Fruit fly (Drosophila melanogaster) whole organism, embryonic: ENCODE data around the gene CtBP.

ENCODE experiments used
- ATbp ChIP-seq: fragments of 200-800 bp; sonication (Bioruptor generic); optimal IDR thresholded peaks from 2 replicates; lab custom pipeline; 2017; ENCODE audit warnings: missing biosample characterization, mild to moderate bottlenecking, missing genetic modification characterization, missing genetic modification reagents
- Blimp-1 ChIP-seq: fragments of 200-800 bp; sonication (Bioruptor generic); optimal IDR thresholded peaks from 3 replicates; lab custom pipeline; 2018; ENCODE audit warnings: missing biosample characterization, missing genetic modification characterization, mild to moderate bottlenecking, moderate library complexity, missing genetic modification reagents
- CG10959 ChIP-seq: fragments of 200-800 bp; sonication (Bioruptor generic); IDR thresholded peaks from 2 replicates; pipeline ENCODE4 v1.3.6; 2022; ENCODE audit warnings: missing biosample characterization, missing genetic modification characterization
- CG10979 ChIP-seq: fragments of 200-800 bp; sonication (Bioruptor generic); optimal IDR thresholded peaks from 2 replicates; lab custom pipeline; 2018; ENCODE audit warnings: missing biosample characterization, mild to moderate bottlenecking, missing genetic modification characterization, moderate library complexity
- CG11504 ChIP-seq: fragments of 200-800 bp; sonication (Bioruptor generic); optimal IDR thresholded peaks from 3 replicates; lab custom pipeline; 2019; ENCODE audit warnings: missing biosample characterization, mild to moderate bottlenecking, missing genetic modification characterization, moderate library complexity
- CG12219 ChIP-seq: fragments of 200-800 bp; sonication (Bioruptor generic); optimal IDR thresholded peaks from 3 replicates; lab custom pipeline; 2018; ENCODE audit warnings: missing biosample characterization, mild to moderate bottlenecking, missing genetic modification characterization
- CG12236 ChIP-seq: fragments of 200-800 bp; sonication (Bioruptor generic); optimal IDR thresholded peaks from 2 replicates; lab custom pipeline; 2016; ENCODE audit warnings: missing biosample characterization, missing genetic modification characterization
- CG13123 ChIP-seq: fragments of 200-800 bp; sonication (Bioruptor generic); optimal IDR thresholded peaks from 2 replicates; lab custom pipeline; 2016; ENCODE audit warnings: missing biosample characterization, missing genetic modification characterization
- CG16779 ChIP-seq: fragments of 200-800 bp; sonication (Bioruptor generic); IDR thresholded peaks from 2 replicates; pipeline ENCODE4 v1.3.6; 2022; ENCODE audit warnings: missing biosample characterization, missing genetic modification characterization
- CG17361 ChIP-seq: fragments of 200-800 bp; sonication (Bioruptor generic); IDR thresholded peaks from 3 replicates; pipeline ENCODE4 v1.3.6; 2022; ENCODE audit warnings: missing biosample characterization, missing genetic modification characterization
- CG30431 ChIP-seq: fragments of 200-800 bp; sonication (Bioruptor generic); optimal IDR thresholded peaks from 2 replicates; lab custom pipeline; 2017; ENCODE audit warnings: missing biosample characterization, missing genetic modification characterization
- CG31441 ChIP-seq: fragments of 200-800 bp; sonication (Bioruptor generic); IDR thresholded peaks from 2 replicates; pipeline ENCODE4 v1.3.6; 2022; ENCODE audit warnings: missing biosample characterization, missing genetic modification characterization
- CG3163 ChIP-seq: fragments of 200-800 bp; sonication (Bioruptor generic); optimal IDR thresholded peaks from 3 replicates; lab custom pipeline; 2016; ENCODE audit warnings: missing biosample characterization, missing genetic modification characterization
- CG34422 ChIP-seq: fragments of 200-800 bp; sonication (Bioruptor generic); IDR thresholded peaks from 3 replicates; pipeline ENCODE4 v1.3.6; 2022; ENCODE audit warnings: missing biosample characterization, missing genetic modification characterization
- CG3847 ChIP-seq: fragments of 200-800 bp; sonication (Bioruptor generic); IDR thresholded peaks from 2 replicates; pipeline ENCODE4 v1.3.6; 2022; ENCODE audit warnings: missing biosample characterization, missing genetic modification characterization
- CG4617 ChIP-seq: fragments of 200-800 bp; sonication (Bioruptor generic); optimal IDR thresholded peaks from 3 replicates; lab custom pipeline; 2016; ENCODE audit warnings: missing biosample characterization, missing genetic modification characterization, borderline replicate concordance
- CG6272 ChIP-seq: fragments of 200-800 bp; sonication (Bioruptor generic); IDR thresholded peaks from 2 replicates; pipeline ENCODE4 v1.3.6; 2022; ENCODE audit warnings: missing biosample characterization, missing genetic modification characterization
- CG8290 ChIP-seq, 3 experiments: fragments of 200-800 bp; sonication (Bioruptor generic); optimal IDR thresholded peaks; 2 replicates each; lab custom pipeline; 2016 to 2019; ENCODE audit warnings: missing biosample characterization in 3 of 3, missing genetic modification characterization in 3 of 3, mild to moderate bottlenecking in 2 of 3, moderate library complexity in 1 of 3
- Chrac-16 ChIP-seq: fragments of 200-800 bp; sonication (Bioruptor generic); optimal IDR thresholded peaks from 3 replicates; lab custom pipeline; 2016; ENCODE audit warnings: missing biosample characterization, missing genetic modification characterization
- D19A ChIP-seq: fragments of 200-800 bp; optimal IDR thresholded peaks from 3 replicates; lab custom pipeline; 2019; ENCODE audit warnings: missing biosample characterization, mild to moderate bottlenecking, missing genetic modification characterization, moderate library complexity
- Deaf1 ChIP-seq: fragments of 200-800 bp; optimal IDR thresholded peaks from 3 replicates; lab custom pipeline; 2019; ENCODE audit warnings: missing biosample characterization, mild to moderate bottlenecking, missing genetic modification characterization, moderate library complexity
- Drgx ChIP-seq: fragments of 200-800 bp; sonication (Bioruptor generic); IDR thresholded peaks from 2 replicates; pipeline ENCODE4 v1.3.6; 2022; ENCODE audit warnings: missing biosample characterization, missing genetic modification characterization
- E2f2 ChIP-seq: fragments of 200-800 bp; sonication (Bioruptor generic); IDR thresholded peaks from 2 replicates; pipeline ENCODE4 v1.3.6; 2022; ENCODE audit warnings: missing biosample characterization, missing genetic modification characterization
- Gug ChIP-seq: fragments of 200-800 bp; sonication (Bioruptor generic); IDR thresholded peaks from 4 replicates; pipeline ENCODE4 v1.3.6; 2022; ENCODE audit warnings: missing biosample characterization, missing genetic modification characterization
- Hr78 ChIP-seq, 2 experiments: fragments of 200-800 bp in 1 of 2; fragments of >200 bp in 1 of 2; sonication (Bioruptor generic) in 1 of 2; optimal IDR thresholded peaks; 2 replicates each; lab custom pipeline; 2017 to 2019; ENCODE audit warnings: missing biosample characterization in 2 of 2, missing genetic modification characterization in 2 of 2, mild to moderate bottlenecking in 1 of 2, moderate library complexity in 1 of 2
- Med ChIP-seq: fragments of 200-800 bp; sonication (Bioruptor generic); peaks from one replicate; lab custom pipeline; 2016; ENCODE audit warnings: missing biosample characterization, missing genetic modification characterization, mild to moderate bottlenecking, inconsistent platforms, moderate library complexity
- Opbp ChIP-seq: fragments of 200-800 bp; sonication (Bioruptor generic); IDR thresholded peaks from 3 replicates; pipeline ENCODE4 v1.3.6; 2022; ENCODE audit warnings: missing biosample characterization, missing genetic modification characterization; ENCODE audit not compliant: partially characterized antibody
- Rx ChIP-seq: fragments of 200-800 bp; sonication (Bioruptor generic); IDR thresholded peaks from 2 replicates; pipeline ENCODE4 v1.3.6; 2022; ENCODE audit warnings: missing biosample characterization, missing genetic modification characterization
- bab2 ChIP-seq: fragments of 200-800 bp; sonication (Bioruptor generic); optimal IDR thresholded peaks from 2 replicates; lab custom pipeline; 2016; ENCODE audit warnings: missing biosample characterization, missing genetic modification characterization
- bowl ChIP-seq: fragments of 200-800 bp; sonication (Bioruptor generic); IDR thresholded peaks from 2 replicates; pipeline ENCODE4 v1.3.6; 2022; ENCODE audit warnings: missing biosample characterization, missing genetic modification characterization
- crol ChIP-seq: fragments of 200-800 bp; sonication (Bioruptor generic); IDR thresholded peaks from 2 replicates; pipeline ENCODE4 v1.3.6; 2022; ENCODE audit warnings: missing biosample characterization, missing genetic modification characterization
- crp ChIP-seq, 2 experiments: fragments of 200-800 bp; sonication (Bioruptor generic); optimal IDR thresholded peaks; 2 replicates in 1 of 2; 3 replicates in 1 of 2; lab custom pipeline; 2017; ENCODE audit warnings: missing biosample characterization in 2 of 2, missing genetic modification characterization in 2 of 2, mild to moderate bottlenecking in 1 of 2, moderate library complexity in 1 of 2
- cwo ChIP-seq: fragments of 200-800 bp; sonication (Bioruptor generic); optimal IDR thresholded peaks from 3 replicates; lab custom pipeline; 2017; ENCODE audit warnings: missing biosample characterization, missing genetic modification characterization, mild to moderate bottlenecking, moderate library complexity, missing genetic modification reagents
- ems ChIP-seq: fragments of 200-800 bp; sonication (Bioruptor generic); optimal IDR thresholded peaks from 3 replicates; lab custom pipeline; 2016; ENCODE audit warnings: missing biosample characterization, missing genetic modification characterization
- en ChIP-seq: fragments of 200-800 bp; sonication (Bioruptor generic); optimal IDR thresholded peaks from 2 replicates; lab custom pipeline; 2016; ENCODE audit warnings: missing biosample characterization, missing genetic modification characterization
- eyg ChIP-seq: fragments of 200-800 bp; sonication (Bioruptor generic); optimal IDR thresholded peaks from 3 replicates; lab custom pipeline; 2016; ENCODE audit warnings: missing biosample characterization, missing genetic modification characterization
- gcm ChIP-seq: fragments of 200-800 bp; sonication (Bioruptor generic); optimal IDR thresholded peaks from 2 replicates; lab custom pipeline; 2019; ENCODE audit warnings: missing biosample characterization, mild to moderate bottlenecking, missing genetic modification characterization, moderate library complexity
- hb ChIP-seq: fragments of 200-800 bp; sonication (Bioruptor generic); IDR thresholded peaks from 3 replicates; pipeline ENCODE4 v1.3.6; 2022; ENCODE audit warnings: missing biosample characterization, missing genetic modification characterization; ENCODE audit not compliant: partially characterized antibody
- her ChIP-seq: fragments of 200-800 bp; sonication (Bioruptor generic); optimal IDR thresholded peaks from 2 replicates; lab custom pipeline; 2016; ENCODE audit warnings: missing biosample characterization, missing genetic modification characterization
- jumu ChIP-seq: fragments of 200-800 bp; sonication (Bioruptor generic); optimal IDR thresholded peaks from 3 replicates; lab custom pipeline; 2016; ENCODE audit warnings: missing biosample characterization, missing genetic modification characterization
- ken ChIP-seq: fragments of 200-800 bp; sonication (Bioruptor generic); IDR thresholded peaks from 3 replicates; pipeline ENCODE4 v1.3.6; 2022; ENCODE audit warnings: missing biosample characterization, missing genetic modification characterization
- pb ChIP-seq: fragments of 200-800 bp; sonication (Bioruptor generic); optimal IDR thresholded peaks from 3 replicates; lab custom pipeline; 2016; ENCODE audit warnings: missing biosample characterization, missing genetic modification characterization
- row ChIP-seq: fragments of 200-800 bp; sonication (Bioruptor generic); IDR thresholded peaks from 3 replicates; pipeline ENCODE4 v1.3.6; 2022; ENCODE audit warnings: missing biosample characterization, missing genetic modification characterization
- sc ChIP-seq, 3 experiments: fragments of >200 bp in 2 of 3; fragments of 200-800 bp in 1 of 3; sonication (Bioruptor generic) in 1 of 3; optimal IDR thresholded peaks; 2 replicates in 2 of 3; 3 replicates in 1 of 3; lab custom pipeline; 2017; ENCODE audit warnings: mild to moderate bottlenecking in 1 of 3, missing biosample characterization in 1 of 3, missing genetic modification characterization in 1 of 3, missing genetic modification reagents in 1 of 3
- slou ChIP-seq: fragments of 200-800 bp; sonication (Bioruptor generic); optimal IDR thresholded peaks from 3 replicates; lab custom pipeline; 2016; ENCODE audit warnings: missing biosample characterization, missing genetic modification characterization
- sr ChIP-seq: fragments of 200-800 bp; sonication (Bioruptor generic); IDR thresholded peaks from 3 replicates; pipeline ENCODE4 v1.3.6; 2022; ENCODE audit warnings: missing biosample characterization, missing genetic modification characterization
- tin ChIP-seq: fragments of 200-800 bp; sonication (Bioruptor generic); optimal IDR thresholded peaks from 3 replicates; lab custom pipeline; 2016; ENCODE audit warnings: missing biosample characterization, missing genetic modification characterization
- trem ChIP-seq: fragments of 200-800 bp; optimal IDR thresholded peaks from 3 replicates; lab custom pipeline; 2019; ENCODE audit warnings: missing biosample characterization, mild to moderate bottlenecking, missing genetic modification characterization, moderate library complexity
- wek ChIP-seq: fragments of 200-800 bp; sonication (Bioruptor generic); optimal IDR thresholded peaks from 3 replicates; lab custom pipeline; 2018; ENCODE audit warnings: missing biosample characterization, mild to moderate bottlenecking, missing genetic modification characterization, moderate library complexity
- z ChIP-seq: fragments of 200-800 bp; sonication (Bioruptor generic); IDR thresholded peaks from 3 replicates; pipeline ENCODE4 v1.3.6; 2022; ENCODE audit warnings: missing biosample characterization, missing genetic modification characterization

The CtBP gene

DNA sequence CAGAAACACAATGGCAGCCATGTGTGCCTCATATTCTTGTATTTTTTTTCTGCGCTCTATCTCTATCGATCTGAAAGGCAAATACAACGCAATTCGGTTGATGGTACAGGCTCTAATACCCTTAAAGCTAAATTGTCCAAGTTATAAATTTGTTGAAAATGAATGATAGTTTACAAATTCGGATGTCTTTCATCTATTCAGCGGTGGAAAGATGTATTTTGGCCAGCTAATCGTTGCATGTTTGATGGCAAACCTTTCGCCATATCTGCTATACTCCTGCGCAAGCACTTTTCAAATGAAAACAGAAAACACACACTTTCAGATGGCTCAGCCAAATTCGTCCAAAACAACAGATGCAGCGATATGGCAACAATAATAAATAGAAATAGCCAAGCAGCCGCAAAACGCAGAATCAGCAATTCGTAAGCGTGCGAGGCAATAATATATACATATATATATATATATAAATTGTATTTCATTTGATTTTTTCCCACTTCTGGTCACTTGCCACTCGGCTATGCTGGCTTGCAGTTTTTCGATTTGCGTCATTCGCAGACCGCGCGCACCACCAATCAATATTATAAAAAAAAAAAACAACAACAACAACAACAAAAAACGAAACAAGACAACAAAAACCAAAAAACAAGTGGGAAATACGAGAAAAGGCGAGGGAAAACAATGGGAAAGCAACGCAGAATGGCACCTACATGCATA, 2.9 kb downstream of the CtBP start (continued):
- TF ChIP-seq jumu, result no peak
- TF ChIP-seq Rx (GFP tag; lab: Robert Waterston, UW), result no peak
- no peak for TF ChIP-seq z (GFP tag; lab: Robert Waterston, UW)
- no peak for TF ChIP-seq hb (GFP tag; lab: Robert Waterston, UW)
- TF ChIP-seq gcm, result no peak
- TF ChIP-seq ken, result no peak
- no peak for TF ChIP-seq CG6272 (GFP tag; lab: Robert Waterston, UW)
- no peak for TF ChIP-seq tin
- no peak for TF ChIP-seq Chrac-16 (GFP tag; lab: Kevin White, UChicago)
- TF ChIP-seq trem, result no peak
- TF ChIP-seq Opbp (GFP tag; lab: Robert Waterston, UW), result no peak
- no peak for TF ChIP-seq Gug (GFP tag; lab: Robert Waterston, UW)
- no peak for TF ChIP-seq Blimp-1 (GFP tag; lab: Kevin White, UChicago)
- no peak for TF ChIP-seq ems (GFP tag; lab: Kevin White, UChicago)
- no peak for TF ChIP-seq CG31441 (GFP tag; lab: Robert Waterston, UW)
- peak; percentile 27 for TF ChIP-seq CG11504
- no peak for TF ChIP-seq Hr78 (GFP tag; optimal IDR thresholded peaks at IDR 0.05; lab: Kevin White, UChicago)
- no peak for TF ChIP-seq sr (GFP tag; lab: Robert Waterston, UW)
- 0 out of 3 replicates have a peak, but pooled peaks have one; percentile 18 for TF ChIP-seq CG17361 (GFP tag; lab: Robert Waterston, UW)
- TF ChIP-seq D19A, result peak; percentile 55
- TF ChIP-seq slou (GFP tag; lab: Kevin White, UChicago), result no peak
- TF ChIP-seq E2f2 (GFP tag; lab: Robert Waterston, UW), result no peak
- TF ChIP-seq eyg (GFP tag; lab: Kevin White, UChicago), result no peak
- no peak for TF ChIP-seq CG4617 (GFP tag; lab: Kevin White, UChicago)
- TF ChIP-seq pb (GFP tag; lab: Kevin White, UChicago), result no peak
- no peak for TF ChIP-seq CG16779 (GFP tag; lab: Robert Waterston, UW)
- TF ChIP-seq cwo (GFP tag; lab: Kevin White, UChicago), result peak; percentile 13
- TF ChIP-seq CG12219 (GFP tag; lab: Kevin White, UChicago), result no peak
- peak; percentile 44; the same call in 1 of the 3 replicates for TF ChIP-seq row (GFP tag; lab: Robert Waterston, UW)
- TF ChIP-seq CG10979, result no peak
- TF ChIP-seq CG3163 (GFP tag; lab: Kevin White, UChicago), result no peak
- TF ChIP-seq en, result no peak
- no peak for TF ChIP-seq CG3847 (GFP tag; lab: Robert Waterston, UW)
- peak; percentile 55 for TF ChIP-seq Drgx (GFP tag; lab: Robert Waterston, UW)
- no peak for TF ChIP-seq bab2 (GFP tag; lab: Kevin White, UChicago)
- TF ChIP-seq wek, result no peak
- no peak for TF ChIP-seq CG13123 (GFP tag; lab: Kevin White, UChicago)

DNA sequence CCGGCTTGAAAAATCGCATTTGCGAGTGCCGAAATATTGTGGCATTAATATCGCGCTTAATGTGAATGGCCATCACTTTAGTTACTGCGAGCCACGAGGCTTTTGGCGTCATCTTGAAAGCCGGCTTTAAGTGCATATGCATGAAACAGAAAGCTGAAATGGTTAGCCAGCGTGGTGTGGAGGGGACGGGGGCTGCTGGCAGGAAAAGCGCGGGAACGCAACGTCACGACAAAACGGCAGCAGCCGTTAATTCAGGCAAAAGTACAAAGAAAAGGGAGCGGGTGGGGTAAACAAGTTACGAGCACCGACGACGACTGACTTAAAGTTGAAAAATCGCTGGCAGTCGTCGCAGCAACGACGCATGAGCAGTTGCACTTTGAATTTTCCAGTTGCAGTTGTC, 4.0 kb downstream of the CtBP start:
- TF ChIP-seq CG4617 (GFP tag; lab: Kevin White, UChicago) (no peak), her (no peak), Hr78 (GFP tag; optimal IDR thresholded peaks at IDR 0.05; lab: Kevin White, UChicago) (no peak), crol (GFP tag; lab: Robert Waterston, UW) (peak; percentile 63), Med (GFP tag; lab: Kevin White, UChicago) (peak; percentile 0), CG34422 (GFP tag; lab: Robert Waterston, UW) (peak; percentile 20; the same call in 1 of the 3 replicates), Deaf1 (peak; percentile 52), bowl (GFP tag; lab: Robert Waterston, UW) (no peak), ATbp (GFP tag; lab: Kevin White, UChicago) (no peak), crp (GFP tag; optimal IDR thresholded peaks at IDR 0.05; lab: Kevin White, UChicago) (no peak), CG12236 (GFP tag; lab: Kevin White, UChicago) (no peak), CG30431 (GFP tag; lab: Kevin White, UChicago) (no peak), sc (optimal IDR thresholded peaks at IDR 0.05; lab: Kevin White, UChicago) (no peak), sc (GFP tag; optimal IDR thresholded peaks at IDR 0.05; lab: Kevin White, UChicago) (no peak), Blimp-1 (GFP tag; lab: Kevin White, UChicago) (peak; percentile 57), CG8290 (GFP tag; optimal IDR thresholded peaks at IDR 0.05; lab: Kevin White, UChicago) (no peak), CG8290 (tag; optimal IDR thresholded peaks at IDR 0.05; lab: Kevin White, UChicago) (no peak), CG10959 (GFP tag; lab: Robert Waterston, UW) (no peak)
